Fruit fly (Drosophila melanogaster) whole organism, embryonic: ENCODE results near the gene Bhmt.

Experiments
- Abd-B ChIP-seq: fragments of 200-800 bp; sonication (Bioruptor generic); optimal IDR thresholded peaks from 2 replicates; lab custom pipeline; 2018; ENCODE audit warnings: missing biosample characterization, mild to moderate bottlenecking, missing genetic modification characterization, moderate library complexity
- Antp ChIP-seq: fragments of 200-800 bp; sonication (Bioruptor generic); optimal IDR thresholded peaks from 3 replicates; lab custom pipeline; 2016; ENCODE audit warnings: missing biosample characterization, missing genetic modification characterization
- Awh ChIP-seq: fragments of 200-800 bp; sonication (Bioruptor generic); IDR thresholded peaks from 2 replicates; pipeline ENCODE4, ENCODE4 v1.3.6; 2022; ENCODE audit warnings: missing biosample characterization, missing genetic modification characterization
- B-H1 ChIP-seq: fragments of 200-800 bp; sonication (Bioruptor generic); IDR thresholded peaks from 3 replicates; pipeline ENCODE4 v1.3.6; 2022; ENCODE audit warnings: missing biosample characterization, missing genetic modification characterization
- Bdp1 ChIP-seq: fragments of 200-800 bp; sonication (Bioruptor generic); optimal IDR thresholded peaks from 3 replicates; lab custom pipeline; 2016; ENCODE audit warnings: missing biosample characterization, missing genetic modification characterization
- BtbVII ChIP-seq: fragments of 200-800 bp; sonication (Bioruptor generic); optimal IDR thresholded peaks from 3 replicates; lab custom pipeline; 2017; ENCODE audit warnings: missing biosample characterization, mild to moderate bottlenecking, missing genetic modification characterization
- C15 ChIP-seq: fragments of 200-800 bp; sonication (Bioruptor generic); IDR thresholded peaks from 3 replicates; pipeline ENCODE4 v1.3.6; 2022; ENCODE audit warnings: missing biosample characterization, missing genetic modification characterization
- CG11723 ChIP-seq: fragments of 200-800 bp; sonication (Bioruptor generic); optimal IDR thresholded peaks from 2 replicates; lab custom pipeline; 2017; ENCODE audit warnings: missing biosample characterization, mild to moderate bottlenecking, missing genetic modification characterization
- CG13296 ChIP-seq: fragments of 200-800 bp; sonication (Bioruptor generic); optimal IDR thresholded peaks from 3 replicates; lab custom pipeline; 2018; ENCODE audit warnings: missing biosample characterization, mild to moderate bottlenecking, missing genetic modification characterization
- CG13624 ChIP-seq: fragments of 200-800 bp; sonication (Bioruptor generic); optimal IDR thresholded peaks from 2 replicates; lab custom pipeline; 2016; ENCODE audit warnings: missing biosample characterization, missing genetic modification characterization
- CG14014 ChIP-seq: fragments of 200-800 bp; sonication (Bioruptor generic); IDR thresholded peaks from 2 replicates; pipeline ENCODE4 v1.3.6; 2022; ENCODE audit warnings: missing biosample characterization, missing genetic modification characterization
- CG1603 ChIP-seq: fragments of 200-800 bp; sonication (Bioruptor generic); optimal IDR thresholded peaks from 2 replicates; lab custom pipeline; 2019; ENCODE audit warnings: missing biosample characterization, mild to moderate bottlenecking, missing genetic modification characterization, moderate library complexity
- CG18599 ChIP-seq: fragments of 200-800 bp; sonication (Bioruptor generic); optimal IDR thresholded peaks from 3 replicates; lab custom pipeline; 2017; ENCODE audit warnings: missing biosample characterization, missing genetic modification characterization, mild to moderate bottlenecking, moderate library complexity, missing genetic modification reagents
- CG31441 ChIP-seq: fragments of 200-800 bp; sonication (Bioruptor generic); IDR thresholded peaks from 2 replicates; pipeline ENCODE4 v1.3.6; 2022; ENCODE audit warnings: missing biosample characterization, missing genetic modification characterization
- CG4282 ChIP-seq: fragments of 200-800 bp; sonication (Bioruptor generic); optimal IDR thresholded peaks from 2 replicates; lab custom pipeline; 2016; ENCODE audit warnings: missing biosample characterization, missing genetic modification characterization
- CG4404 ChIP-seq: fragments of 200-800 bp; sonication (Bioruptor generic); IDR thresholded peaks from 2 replicates; pipeline ENCODE4 v1.3.6; 2022; ENCODE audit warnings: missing biosample characterization, missing genetic modification characterization
- CG4617 ChIP-seq: fragments of 200-800 bp; sonication (Bioruptor generic); optimal IDR thresholded peaks from 3 replicates; lab custom pipeline; 2016; ENCODE audit warnings: missing biosample characterization, missing genetic modification characterization, borderline replicate concordance
- CG4820 ChIP-seq: fragments of 200-800 bp; sonication (Bioruptor generic); optimal IDR thresholded peaks from 3 replicates; lab custom pipeline; 2016; ENCODE audit warnings: missing biosample characterization, missing genetic modification characterization
- CG5180 ChIP-seq: fragments of 200-800 bp; sonication (Bioruptor generic); optimal IDR thresholded peaks from 3 replicates; lab custom pipeline; 2017; ENCODE audit warnings: missing biosample characterization, missing genetic modification characterization, mild to moderate bottlenecking, moderate library complexity, missing genetic modification reagents
- CG5245 ChIP-seq: fragments of 200-800 bp; sonication (Bioruptor generic); optimal IDR thresholded peaks from 3 replicates; lab custom pipeline; 2016; ENCODE audit warnings: missing biosample characterization, missing genetic modification characterization
- CG9609 ChIP-seq: fragments of 200-800 bp; sonication (Bioruptor generic); optimal IDR thresholded peaks from 3 replicates; lab custom pipeline; 2016; ENCODE audit warnings: missing biosample characterization, missing genetic modification characterization
- CTCF ChIP-seq: fragments of 200-800 bp; sonication (Bioruptor generic); optimal IDR thresholded peaks from 2 replicates; lab custom pipeline; 2017; ENCODE audit warnings: missing biosample characterization, mild to moderate bottlenecking, missing genetic modification characterization, moderate library complexity
- CkIIα-i1 ChIP-seq: fragments of 200-800 bp; sonication (Bioruptor generic); IDR thresholded peaks from 2 replicates; pipeline ENCODE4 v1.3.6; 2022; ENCODE audit warnings: missing biosample characterization, missing genetic modification characterization
- E2f2 ChIP-seq: fragments of 200-800 bp; sonication (Bioruptor generic); IDR thresholded peaks from 2 replicates; pipeline ENCODE4 v1.3.6; 2022; ENCODE audit warnings: missing biosample characterization, missing genetic modification characterization
- Hmx ChIP-seq: fragments of 200-800 bp; sonication (Bioruptor generic); optimal IDR thresholded peaks from 2 replicates; lab custom pipeline; 2016; ENCODE audit warnings: missing biosample characterization, missing genetic modification characterization
- Myb ChIP-seq: fragments of 200-800 bp; sonication (Bioruptor generic); optimal IDR thresholded peaks from 2 replicates; lab custom pipeline; 2016; ENCODE audit warnings: missing biosample characterization, missing genetic modification characterization
- Nf-YB ChIP-seq: fragments of 200-800 bp; sonication (Bioruptor generic); optimal IDR thresholded peaks from 3 replicates; lab custom pipeline; 2019; ENCODE audit warnings: missing biosample characterization, mild to moderate bottlenecking, missing genetic modification characterization, moderate library complexity
- PHDP ChIP-seq: fragments of 200-800 bp; sonication (Bioruptor generic); optimal IDR thresholded peaks from 3 replicates; lab custom pipeline; 2018; ENCODE audit warnings: missing biosample characterization, mild to moderate bottlenecking, missing genetic modification characterization, moderate library complexity
- Ptx1 ChIP-seq: fragments of 200-800 bp; sonication (Bioruptor generic); IDR thresholded peaks from 2 replicates; pipeline ENCODE4 v1.3.6; 2022; ENCODE audit warnings: missing biosample characterization, missing genetic modification characterization
- Rx ChIP-seq: fragments of 200-800 bp; sonication (Bioruptor generic); IDR thresholded peaks from 2 replicates; pipeline ENCODE4 v1.3.6; 2022; ENCODE audit warnings: missing biosample characterization, missing genetic modification characterization
- Tbp ChIP-seq: fragments of >200 bp; optimal IDR thresholded peaks from 2 replicates; lab custom pipeline; 2018; ENCODE audit warnings: missing biosample characterization, missing genetic modification characterization
- ab ChIP-seq: fragments of 200-800 bp; sonication (Bioruptor generic); optimal IDR thresholded peaks from 2 replicates; lab custom pipeline; 2016; ENCODE audit warnings: missing biosample characterization, missing genetic modification characterization
- ase ChIP-seq: fragments of 200-800 bp; sonication (Bioruptor generic); IDR thresholded peaks from 3 replicates; pipeline ENCODE4 v1.3.6; 2022; ENCODE audit warnings: missing biosample characterization, missing genetic modification characterization
- bab2 ChIP-seq: fragments of 200-800 bp; sonication (Bioruptor generic); optimal IDR thresholded peaks from 2 replicates; lab custom pipeline; 2016; ENCODE audit warnings: missing biosample characterization, missing genetic modification characterization
- bbx ChIP-seq: fragments of 200-800 bp; sonication (Bioruptor generic); IDR thresholded peaks from 2 replicates; pipeline ENCODE4 v1.3.6; 2022; ENCODE audit warnings: missing biosample characterization, missing genetic modification characterization; ENCODE audit not compliant: partially characterized antibody
- crol ChIP-seq: fragments of 200-800 bp; sonication (Bioruptor generic); IDR thresholded peaks from 2 replicates; pipeline ENCODE4 v1.3.6; 2022; ENCODE audit warnings: missing biosample characterization, missing genetic modification characterization
- emc ChIP-seq: fragments of 200-800 bp; sonication (Bioruptor generic); optimal IDR thresholded peaks from 2 replicates; lab custom pipeline; 2016; ENCODE audit warnings: missing biosample characterization, missing genetic modification characterization
- ems ChIP-seq: fragments of 200-800 bp; sonication (Bioruptor generic); optimal IDR thresholded peaks from 3 replicates; lab custom pipeline; 2016; ENCODE audit warnings: missing biosample characterization, missing genetic modification characterization
- en ChIP-seq: fragments of 200-800 bp; sonication (Bioruptor generic); optimal IDR thresholded peaks from 2 replicates; lab custom pipeline; 2016; ENCODE audit warnings: missing biosample characterization, missing genetic modification characterization
- grn ChIP-seq: fragments of 200-800 bp; sonication (Bioruptor generic); optimal IDR thresholded peaks from 3 replicates; lab custom pipeline; 2017; ENCODE audit warnings: missing biosample characterization, missing genetic modification characterization
- h ChIP-seq: fragments of >200 bp; optimal IDR thresholded peaks from 2 replicates; lab custom pipeline; 2017
- ind ChIP-seq: fragments of 200-800 bp; sonication (Bioruptor generic); optimal IDR thresholded peaks from 3 replicates; lab custom pipeline; 2016; ENCODE audit warnings: missing biosample characterization, missing genetic modification characterization
- inv ChIP-seq: fragments of 200-800 bp; sonication (Bioruptor generic); IDR thresholded peaks from 2 replicates; pipeline ENCODE4 v1.3.6; 2022; ENCODE audit warnings: missing biosample characterization, missing genetic modification characterization; ENCODE audit not compliant: partially characterized antibody
- kah ChIP-seq: fragments of 200-800 bp; sonication (Bioruptor generic); optimal IDR thresholded peaks from 2 replicates; lab custom pipeline; 2018; ENCODE audit warnings: missing biosample characterization, mild to moderate bottlenecking, missing genetic modification characterization
- onecut ChIP-seq: fragments of 200-800 bp; sonication (Bioruptor generic); IDR thresholded peaks from 2 replicates; pipeline ENCODE4 v1.3.6; 2022; ENCODE audit warnings: missing biosample characterization, missing genetic modification characterization
- ranshi ChIP-seq: fragments of 200-800 bp; sonication (Bioruptor generic); IDR thresholded peaks from 2 replicates; pipeline ENCODE4 v1.3.6; 2022; ENCODE audit warnings: missing biosample characterization, missing genetic modification characterization
- ro ChIP-seq: fragments of 200-800 bp; sonication (Bioruptor generic); IDR thresholded peaks from 2 replicates; pipeline ENCODE4 v1.3.6; 2022; ENCODE audit warnings: missing biosample characterization, missing genetic modification characterization
- sens-2 ChIP-seq: fragments of 200-800 bp; sonication (Bioruptor generic); IDR thresholded peaks from 2 replicates; pipeline ENCODE4 v1.3.6; 2022; ENCODE audit warnings: missing biosample characterization, missing genetic modification characterization
- shn ChIP-seq: fragments of 200-800 bp; sonication (Bioruptor generic); optimal IDR thresholded peaks from 3 replicates; lab custom pipeline; 2016; ENCODE audit warnings: missing biosample characterization, missing genetic modification characterization
- so ChIP-seq: fragments of 200-800 bp; sonication (Bioruptor generic); IDR thresholded peaks from 3 replicates; pipeline ENCODE4 v1.3.6; 2022; ENCODE audit warnings: missing biosample characterization, missing genetic modification characterization
- stc ChIP-seq: fragments of 200-800 bp; sonication (Bioruptor generic); IDR thresholded peaks from 2 replicates; pipeline ENCODE4 v1.3.6; 2022; ENCODE audit warnings: missing biosample characterization, missing genetic modification characterization
- tgo ChIP-seq: fragments of 200-800 bp; sonication (Bioruptor generic); IDR thresholded peaks from 3 replicates; pipeline ENCODE4 v1.3.6; 2022; ENCODE audit warnings: missing biosample characterization, missing genetic modification characterization
- trh ChIP-seq: fragments of 200-800 bp; sonication (Bioruptor generic); optimal IDR thresholded peaks from 2 replicates; lab custom pipeline; 2016; ENCODE audit warnings: missing biosample characterization, missing genetic modification characterization
- tx ChIP-seq: fragments of 200-800 bp; sonication (Bioruptor generic); optimal IDR thresholded peaks from 2 replicates; lab custom pipeline; 2016; ENCODE audit warnings: missing biosample characterization, missing genetic modification characterization

Gene Bhmt

DNA sequence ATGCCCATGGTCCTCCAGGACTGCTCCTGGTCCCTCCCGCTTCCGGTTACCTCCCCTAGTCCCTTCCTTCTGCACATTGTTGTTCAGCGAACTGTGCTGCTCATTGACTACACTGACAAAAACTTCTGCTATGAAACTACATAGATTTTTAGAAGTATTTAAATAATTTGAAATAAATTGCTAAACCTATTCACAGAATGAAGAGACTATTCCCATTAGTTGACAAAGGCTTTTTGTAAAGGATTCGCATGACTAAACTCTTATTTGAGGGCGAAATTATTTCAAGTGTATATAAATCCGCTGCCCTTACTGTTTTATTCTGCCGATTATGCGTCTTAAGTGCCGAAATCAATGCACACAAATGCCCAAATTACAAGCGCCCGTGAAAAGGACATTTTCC is 35.9 kb downstream of the Bhmt start (continued):
- TF ChIP-seq ranshi (GFP tag; lab: Robert Waterston, UW) (no peak), ro (GFP tag; lab: Robert Waterston, UW) (no peak), CG11723 (GFP tag; lab: Kevin White, UChicago) (no peak), Myb (GFP tag; lab: Kevin White, UChicago) (no peak), onecut (GFP tag; lab: Robert Waterston, UW) (no peak), grn (GFP tag; lab: Kevin White, UChicago) (no peak), CG13296 (GFP tag; lab: Kevin White, UChicago) (no peak), CG31441 (GFP tag; lab: Robert Waterston, UW) (peak; percentile 73), so (GFP tag; lab: Robert Waterston, UW) (no peak), CTCF (GFP tag; lab: Kevin White, UChicago) (no peak), emc (GFP tag; lab: Kevin White, UChicago) (no peak), crol (no peak), stc (GFP tag; lab: Robert Waterston, UW) (no peak), bbx (GFP tag; lab: Robert Waterston, UW) (no peak), Hmx (no peak), Nf-YB (peak; percentile 34), CG4404 (peak; percentile 54), tx (GFP tag; lab: Kevin White, UChicago) (no peak), PHDP (tag; lab: Kevin White, UChicago) (peak; percentile 23), tgo (GFP tag; lab: Robert Waterston, UW) (no peak; the same call in 2 of the 3 replicates), ab (no peak), Rx (GFP tag; lab: Robert Waterston, UW) (peak; percentile 35; the same call in 1 of the 2 replicates), en (GFP tag; lab: Kevin White, UChicago) (no peak), shn (GFP tag; lab: Kevin White, UChicago) (no peak), CkIIα-i1 (no peak), CG9609 (GFP tag; lab: Kevin White, UChicago) (peak; percentile 8), Ptx1 (GFP tag; lab: Robert Waterston, UW) (no peak; the same call in 1 of the 2 replicates), B-H1 (GFP tag; lab: Robert Waterston, UW) (no peak), sens-2 (GFP tag; lab: Robert Waterston, UW) (peak; percentile 25; the same call in 1 of the 2 replicates), Tbp (GFP tag; lab: Kevin White, UChicago) (no peak), CG4617 (GFP tag; lab: Kevin White, UChicago) (no peak), inv (GFP tag; lab: Robert Waterston, UW) (no peak), CG18599 (peak; percentile 22), Antp (peak; percentile 9), Awh (GFP tag; lab: Robert Waterston, UW) (no peak), CG5180 (GFP tag; lab: Kevin White, UChicago) (no peak), trh (GFP tag; lab: Kevin White, UChicago) (no peak), E2f2 (no peak), kah (peak; percentile 4), CG4282 (GFP tag; lab: Kevin White, UChicago) (no peak), bab2 (GFP tag; lab: Kevin White, UChicago) (peak; percentile 47), CG13624 (no peak), Bdp1 (GFP tag; lab: Kevin White, UChicago) (peak; percentile 2), CG5245 (GFP tag; lab: Kevin White, UChicago) (peak; percentile 73), BtbVII (GFP tag; lab: Kevin White, UChicago) (no peak), ase (GFP tag; lab: Robert Waterston, UW) (no peak), ind (GFP tag; lab: Kevin White, UChicago) (peak; percentile 13), Abd-B (GFP tag; lab: Kevin White, UChicago) (no peak), C15 (GFP tag; lab: Robert Waterston, UW) (no peak), h (lab: Kevin White, UChicago) (no peak), CG4820 (GFP tag; lab: Kevin White, UChicago) (peak; percentile 66), CG1603 (tag; lab: Kevin White, UChicago) (peak; percentile 63), CG14014 (GFP tag; lab: Robert Waterston, UW) (no peak), ems (GFP tag; lab: Kevin White, UChicago) (no peak)
